Worm (Caenorhabditis elegans): ENCODE data around the gene his-48.

The his-48 gene

ce11 chrIV:11310624-11311023 lies 13.9 kb upstream of the his-48 start, which contains the start of gene znf-207 (continued):
- TF ChIP-seq sox-2 (GFP tag; IDR thresholded peaks at IDR 0.05) (0 out of 2 replicates have a peak, but pooled peaks have one; percentile 23), che-1 (tag; optimal IDR thresholded peaks at IDR 0.05) (peak; percentile 33), madf-2 (tag; optimal IDR thresholded peaks at IDR 0.05) (peak; percentile 36), ceh-34 (tag; optimal IDR thresholded peaks at IDR 0.05) (peak; percentile 59), fax-1 (tag; optimal IDR thresholded peaks at IDR 0.05) (peak; percentile 54), hlh-30 (tag; optimal IDR thresholded peaks at IDR 0.05; ENCODE audit: insufficient read depth) (no peak), ceh-2 (tag; optimal IDR thresholded peaks at IDR 0.05) (peak; percentile 69), zip-5 (tag; optimal IDR thresholded peaks at IDR 0.05) (peak; percentile 42), ets-4 (tag; optimal IDR thresholded peaks at IDR 0.05) (peak; percentile 16), ceh-24 (tag; optimal IDR thresholded peaks at IDR 0.05) (no peak), fkh-10 (GFP tag; optimal IDR thresholded peaks at IDR 0.05) (no peak), pha-2 (tag; optimal IDR thresholded peaks at IDR 0.05) (peak; percentile 2), ceh-6 (GFP tag; optimal IDR thresholded peaks at IDR 0.05) (peak; percentile 31), nhr-232 (tag; optimal IDR thresholded peaks at IDR 0.05) (peak; percentile 45), pqm-1 (tag; optimal IDR thresholded peaks at IDR 0.05) (no peak), ceh-22 (tag; optimal IDR thresholded peaks at IDR 0.05) (no peak)

ce11 chrIV:11311484-11311883 lies 13.1 kb upstream of the his-48 start:
- TF ChIP-seq ahr-1 (tag; optimal IDR thresholded peaks at IDR 0.05): no peak
- no peak for TF ChIP-seq ceh-48 (tag; optimal IDR thresholded peaks at IDR 0.05)
- TF ChIP-seq unc-42 (tag; optimal IDR thresholded peaks at IDR 0.05): no peak
- no peak for TF ChIP-seq sox-2 (GFP tag; IDR thresholded peaks at IDR 0.05)
- no peak for TF ChIP-seq pqm-1 (tag; optimal IDR thresholded peaks at IDR 0.05)
- TF ChIP-seq madf-2 (tag; optimal IDR thresholded peaks at IDR 0.05): no peak
- TF ChIP-seq ceh-24 (tag; optimal IDR thresholded peaks at IDR 0.05): no peak
- TF ChIP-seq tbx-2 (tag; optimal IDR thresholded peaks at IDR 0.05): no peak
- TF ChIP-seq dmd-4 (tag; optimal IDR thresholded peaks at IDR 0.05; ENCODE audit: borderline replicate concordance): no peak
- no peak for TF ChIP-seq hlh-8 (tag; optimal IDR thresholded peaks at IDR 0.05)
- no peak for TF ChIP-seq ceh-14 (tag; optimal IDR thresholded peaks at IDR 0.05)
- no peak for TF ChIP-seq npax-4 (tag; optimal IDR thresholded peaks at IDR 0.05)
- TF ChIP-seq unc-86 (tag; optimal IDR thresholded peaks at IDR 0.05): no peak
- TF ChIP-seq zip-5 (tag; optimal IDR thresholded peaks at IDR 0.05): no peak
- TF ChIP-seq unc-3 (GFP tag; conservative IDR thresholded peaks at IDR 0.05): no peak
- TF ChIP-seq unc-3 (tag; optimal IDR thresholded peaks at IDR 0.05): no peak
- TF ChIP-seq sdc-2 (tag; optimal IDR thresholded peaks at IDR 0.05): no peak
- TF ChIP-seq odd-2 (tag; optimal IDR thresholded peaks at IDR 0.05): no peak
- TF ChIP-seq ttx-3 (tag; optimal IDR thresholded peaks at IDR 0.05): no peak

- no peak for TF ChIP-seq K02D7.2 (tag; optimal IDR thresholded peaks at IDR 0.05)
Measured at ce11 chrIV:11313880-11314279, 10.7 kb upstream of the his-48 start, which contains the start of gene dnj-2. Gene dnj-2 (minus strand): TSS chrIV:11313980.

- TF ChIP-seq ttx-3 (tag; optimal IDR thresholded peaks at IDR 0.05) (no peak), fkh-6 (tag; optimal IDR thresholded peaks at IDR 0.05) (peak; percentile 34), tbx-2 (tag; optimal IDR thresholded peaks at IDR 0.05) (peak; percentile 84), unc-42 (tag; optimal IDR thresholded peaks at IDR 0.05) (peak; percentile 61), zip-5 (tag; optimal IDR thresholded peaks at IDR 0.05) (peak; percentile 61), ceh-31 (tag; optimal IDR thresholded peaks at IDR 0.05) (peak; percentile 88), sox-2 (GFP tag; IDR thresholded peaks at IDR 0.05) (no peak), elt-2 (tag; optimal IDR thresholded peaks at IDR 0.05) (peak; percentile 57), nhr-11 (tag; optimal IDR thresholded peaks at IDR 0.05) (no peak), ceh-2 (tag; optimal IDR thresholded peaks at IDR 0.05) (peak; percentile 79), hlh-13 (GFP tag; optimal IDR thresholded peaks at IDR 0.05) (no peak), lim-6 (tag; optimal IDR thresholded peaks at IDR 0.05) (peak; percentile 23), ref-2 (tag; optimal IDR thresholded peaks at IDR 0.05) (peak; percentile 80), hlh-8 (tag; optimal IDR thresholded peaks at IDR 0.05) (peak; percentile 47), C08G9.2 (tag; optimal IDR thresholded peaks at IDR 0.05) (peak; percentile 87), K09A11.1 (tag; optimal IDR thresholded peaks at IDR 0.05; ENCODE audit: insufficient read depth) (no peak), tbx-7 (tag; optimal IDR thresholded peaks at IDR 0.05) (peak; percentile 79), ets-4 (tag; optimal IDR thresholded peaks at IDR 0.05) (peak; percentile 84), dmd-4 (tag; optimal IDR thresholded peaks at IDR 0.05; ENCODE audit: borderline replicate concordance) (no peak), che-1 (tag; optimal IDR thresholded peaks at IDR 0.05) (no peak), rnt-1 (tag; optimal IDR thresholded peaks at IDR 0.05) (peak; percentile 53)
Measured at ce11 chrIV:11314885-11315284, 9.7 kb upstream of the his-48 start, which contains the start of the genes B0035.3, B0035.22 and pfd-4. Gene B0035.3 (minus strand): TSS chrIV:11314998. Gene B0035.22 (plus strand): TSS chrIV:11315153. Gene pfd-4 (plus strand): TSS chrIV:11315207.
